Fruit fly (Drosophila melanogaster): Measurements from ENCODE around the gene MKP-4.

The MKP-4 gene

dm6 chrX:19604997-19605396, 17.9 kb upstream of the MKP-4 start, which contains the start of gene CG14207 (continued):
- TF ChIP-seq CG6175 (GFP tag; IDR thresholded peaks at IDR 0.05) (no peak), Usf (GFP tag; optimal IDR thresholded peaks at IDR 0.05) (no peak), trh (GFP tag; optimal IDR thresholded peaks at IDR 0.05) (no peak), CG7372 (GFP tag; IDR thresholded peaks at IDR 0.05) (no peak), Mad (GFP tag; optimal IDR thresholded peaks at IDR 0.05) (no peak), H15 (GFP tag; IDR thresholded peaks at IDR 0.05) (no peak), H2.0 (GFP tag; IDR thresholded peaks at IDR 0.05) (no peak), Poxn (GFP tag; IDR thresholded peaks at IDR 0.05) (no peak), Stat92E (GFP tag; optimal IDR thresholded peaks at IDR 0.05) (no peak), NC2β (GFP tag; optimal IDR thresholded peaks at IDR 0.05) (peak; percentile 42), da (GFP tag; optimal IDR thresholded peaks at IDR 0.05) (no peak), ase (GFP tag; IDR thresholded peaks at IDR 0.05) (no peak), Myb (GFP tag; optimal IDR thresholded peaks at IDR 0.05) (peak; percentile 28), Ptx1 (GFP tag; IDR thresholded peaks at IDR 0.05) (no peak), CG17328 (GFP tag; IDR thresholded peaks at IDR 0.05) (no peak), br (optimal IDR thresholded peaks at IDR 0.05) (no peak), az2 (GFP tag; optimal IDR thresholded peaks at IDR 0.05) (no peak), CG10979 (tag; optimal IDR thresholded peaks at IDR 0.05) (no peak), CG18599 (GFP tag; optimal IDR thresholded peaks at IDR 0.05) (no peak), ap (GFP tag; IDR thresholded peaks at IDR 0.05) (no peak), CG30403 (GFP tag; optimal IDR thresholded peaks at IDR 0.05) (no peak), Hr3 (GFP tag; optimal IDR thresholded peaks at IDR 0.05) (no peak), sob (GFP tag; IDR thresholded peaks at IDR 0.05) (0 out of 2 replicates have a peak, but pooled peaks have one; percentile 40), CG4820 (GFP tag; optimal IDR thresholded peaks at IDR 0.05) (no peak), CG10654 (GFP tag; optimal IDR thresholded peaks at IDR 0.05) (no peak), crol (GFP tag; IDR thresholded peaks at IDR 0.05) (no peak), sr (GFP tag; IDR thresholded peaks at IDR 0.05) (0 out of 3 replicates have a peak, but pooled peaks have one; percentile 12), Chrac-16 (GFP tag; optimal IDR thresholded peaks at IDR 0.05) (no peak), Side (GFP tag; optimal IDR thresholded peaks at IDR 0.05) (no peak), Dip3 (GFP tag; optimal IDR thresholded peaks at IDR 0.05) (peak; percentile 2), Tbp (GFP tag; optimal IDR thresholded peaks at IDR 0.05) (no peak), Opbp (GFP tag; IDR thresholded peaks at IDR 0.05; ENCODE audit: partially characterized antibody) (peak; percentile 86), Dref (GFP tag; IDR thresholded peaks at IDR 0.05) (peak; percentile 87), BtbVII (GFP tag; optimal IDR thresholded peaks at IDR 0.05) (no peak), CG14050 (GFP tag; IDR thresholded peaks at IDR 0.05) (no peak), Mes4 (GFP tag; optimal IDR thresholded peaks at IDR 0.05) (no peak), amos (GFP tag; IDR thresholded peaks at IDR 0.05; ENCODE audit: partially characterized antibody) (peak; percentile 67; the same call in 1 of the 2 replicates), ci (GFP tag; IDR thresholded peaks at IDR 0.05) (peak; percentile 65; the same call in 2 of the 3 replicates)

DNA sequence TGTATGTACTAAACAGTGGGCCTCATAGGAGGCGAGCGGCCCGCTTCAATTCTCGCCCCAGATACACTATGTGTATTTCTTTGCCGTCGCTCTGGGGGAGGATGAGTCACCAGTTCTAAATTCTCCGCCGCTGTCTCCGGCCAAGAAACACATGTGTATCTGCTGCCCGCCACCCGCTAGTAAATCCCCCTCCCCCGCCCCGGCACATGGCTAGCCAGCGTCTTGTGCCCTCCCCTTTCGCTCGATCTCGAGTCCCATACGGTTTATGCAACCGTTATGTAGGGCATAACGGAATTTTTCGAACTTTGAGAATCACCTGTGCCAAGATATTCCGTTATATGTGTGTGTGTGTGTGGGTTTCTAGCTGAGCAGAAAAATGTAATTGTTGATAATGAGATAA, 17.0 kb upstream of the MKP-4 start:
- TF ChIP-seq Aef1 (GFP tag; IDR thresholded peaks at IDR 0.05) = no peak
- TF ChIP-seq CG17829 (tag; optimal IDR thresholded peaks at IDR 0.05) = no peak
- no peak for TF ChIP-seq B-H1 (GFP tag; IDR thresholded peaks at IDR 0.05)
- peak; percentile 9; the same call in 1 of the 2 replicates for TF ChIP-seq Bgb (GFP tag; IDR thresholded peaks at IDR 0.05; ENCODE audit: partially characterized antibody)
- TF ChIP-seq cad (GFP tag; optimal IDR thresholded peaks at IDR 0.05) = no peak
- no peak for TF ChIP-seq grau (tag; optimal IDR thresholded peaks at IDR 0.05)
- TF ChIP-seq sd (tag; optimal IDR thresholded peaks at IDR 0.05) = peak; percentile 91
- peak; percentile 49; the same call in 1 of the 2 replicates for TF ChIP-seq CG32767 (GFP tag; IDR thresholded peaks at IDR 0.05)
- TF ChIP-seq cwo (GFP tag; optimal IDR thresholded peaks at IDR 0.05) = peak; percentile 76
- TF ChIP-seq lab (GFP tag; optimal IDR thresholded peaks at IDR 0.05) = peak; percentile 11
- peak in 1 of 2 experiments; percentile 85 for TF ChIP-seq Pdp1 (GFP tag; optimal IDR thresholded peaks at IDR 0.05)
- TF ChIP-seq CoRest (tag; optimal IDR thresholded peaks at IDR 0.05) = no peak
- TF ChIP-seq sim (GFP tag; IDR thresholded peaks at IDR 0.05) = no peak
- peak; percentile 83 for TF ChIP-seq pros (GFP tag; optimal IDR thresholded peaks at IDR 0.05)
- peak; percentile 83 for TF ChIP-seq CG12769 (tag; optimal IDR thresholded peaks at IDR 0.05)
- TF ChIP-seq Hmx (GFP tag; optimal IDR thresholded peaks at IDR 0.05) = no peak
- TF ChIP-seq CG9817 (tag; optimal IDR thresholded peaks at IDR 0.05) = no peak

All from whole organism, embryonic.